Fruit fly (Drosophila melanogaster) whole organism, embryonic: ENCODE results near the gene CG32425.

ENCODE experiments used
- Abd-B ChIP-seq: fragments of 200-800 bp; sonication (Bioruptor generic); optimal IDR thresholded peaks from 2 replicates; lab custom pipeline; 2018; ENCODE audit warnings: missing biosample characterization, mild to moderate bottlenecking, missing genetic modification characterization, moderate library complexity
- Blimp-1 ChIP-seq: fragments of 200-800 bp; sonication (Bioruptor generic); optimal IDR thresholded peaks from 3 replicates; lab custom pipeline; 2018; ENCODE audit warnings: missing biosample characterization, missing genetic modification characterization, mild to moderate bottlenecking, moderate library complexity, missing genetic modification reagents
- BtbVII ChIP-seq: fragments of 200-800 bp; sonication (Bioruptor generic); optimal IDR thresholded peaks from 3 replicates; lab custom pipeline; 2017; ENCODE audit warnings: missing biosample characterization, mild to moderate bottlenecking, missing genetic modification characterization
- CG1233 ChIP-seq: fragments of 200-800 bp; sonication (Bioruptor generic); optimal IDR thresholded peaks from 4 replicates; lab custom pipeline; 2018; ENCODE audit warnings: missing biosample characterization, mild to moderate bottlenecking, missing genetic modification characterization
- CG12769 ChIP-seq: fragments of 200-800 bp; sonication (Bioruptor generic); optimal IDR thresholded peaks from 2 replicates; lab custom pipeline; 2019; ENCODE audit warnings: missing biosample characterization, mild to moderate bottlenecking, missing genetic modification characterization, moderate library complexity
- CG13296 ChIP-seq: fragments of 200-800 bp; sonication (Bioruptor generic); optimal IDR thresholded peaks from 3 replicates; lab custom pipeline; 2018; ENCODE audit warnings: missing biosample characterization, mild to moderate bottlenecking, missing genetic modification characterization
- CG14441 ChIP-seq: fragments of 200-800 bp; sonication (Bioruptor generic); IDR thresholded peaks from 2 replicates; pipeline ENCODE4 v1.3.6; 2022; ENCODE audit warnings: missing biosample characterization, missing genetic modification characterization
- CG15601 ChIP-seq: fragments of 200-800 bp; sonication (Bioruptor generic); optimal IDR thresholded peaks from 3 replicates; lab custom pipeline; 2019; ENCODE audit warnings: missing biosample characterization, mild to moderate bottlenecking, missing genetic modification characterization, moderate library complexity
- CG17568 ChIP-seq: fragments of 200-800 bp; sonication (Bioruptor generic); optimal IDR thresholded peaks from 2 replicates; lab custom pipeline; 2018; ENCODE audit warnings: missing biosample characterization, mild to moderate bottlenecking, missing genetic modification characterization, moderate library complexity
- CG17802 ChIP-seq: fragments of 200-800 bp; sonication (Bioruptor generic); optimal IDR thresholded peaks from 2 replicates; lab custom pipeline; 2018; ENCODE audit warnings: missing biosample characterization, mild to moderate bottlenecking, missing genetic modification characterization, moderate library complexity
- CG2199 ChIP-seq: fragments of 200-800 bp; sonication (Bioruptor generic); IDR thresholded peaks from 3 replicates; pipeline ENCODE4 v1.3.6; 2022; ENCODE audit warnings: missing biosample characterization, missing genetic modification characterization
- CG2678 ChIP-seq: fragments of 200-800 bp; sonication (Bioruptor generic); optimal IDR thresholded peaks from 3 replicates; lab custom pipeline; 2019; ENCODE audit warnings: missing biosample characterization, mild to moderate bottlenecking, missing genetic modification characterization, moderate library complexity
- CG2889 ChIP-seq: fragments of 200-800 bp; sonication (Bioruptor generic); IDR thresholded peaks from 3 replicates; pipeline ENCODE4 v1.3.6; 2022; ENCODE audit warnings: missing biosample characterization, missing genetic modification characterization
- CG3281 ChIP-seq: fragments of 200-800 bp; sonication (Bioruptor generic); optimal IDR thresholded peaks from 3 replicates; lab custom pipeline; 2017; ENCODE audit warnings: missing biosample characterization, mild to moderate bottlenecking, missing genetic modification characterization
- CG33213 ChIP-seq: fragments of 200-800 bp; sonication (Bioruptor generic); optimal IDR thresholded peaks from 3 replicates; lab custom pipeline; 2016; ENCODE audit warnings: missing biosample characterization, missing genetic modification characterization
- CG3847 ChIP-seq: fragments of 200-800 bp; sonication (Bioruptor generic); IDR thresholded peaks from 2 replicates; pipeline ENCODE4 v1.3.6; 2022; ENCODE audit warnings: missing biosample characterization, missing genetic modification characterization
- CG3995 ChIP-seq: fragments of 200-800 bp; sonication (Bioruptor generic); optimal IDR thresholded peaks from 3 replicates; lab custom pipeline; 2016; ENCODE audit warnings: missing biosample characterization, missing genetic modification characterization
- CG4707 ChIP-seq: fragments of 200-800 bp; sonication (Bioruptor generic); optimal IDR thresholded peaks from 2 replicates; lab custom pipeline; 2018; ENCODE audit warnings: missing biosample characterization, mild to moderate bottlenecking, missing genetic modification characterization, moderate library complexity
- CG6683 ChIP-seq: fragments of 200-800 bp; sonication (Bioruptor generic); optimal IDR thresholded peaks from 2 replicates; lab custom pipeline; 2017; ENCODE audit warnings: missing biosample characterization, mild to moderate bottlenecking, missing genetic modification characterization, missing genetic modification reagents
- CG7928 ChIP-seq: fragments of 200-800 bp; sonication (Bioruptor generic); optimal IDR thresholded peaks from 2 replicates; lab custom pipeline; 2017; ENCODE audit warnings: missing biosample characterization, mild to moderate bottlenecking, missing genetic modification characterization
- CG8290 ChIP-seq, 3 experiments: fragments of 200-800 bp; sonication (Bioruptor generic); optimal IDR thresholded peaks; 2 replicates each; lab custom pipeline; 2016 to 2019; ENCODE audit warnings: missing biosample characterization in 3 of 3, missing genetic modification characterization in 3 of 3, mild to moderate bottlenecking in 2 of 3, moderate library complexity in 1 of 3
- CG8388 ChIP-seq: fragments of 200-800 bp; sonication (Bioruptor generic); optimal IDR thresholded peaks from 2 replicates; lab custom pipeline; 2019; ENCODE audit warnings: missing biosample characterization, mild to moderate bottlenecking, missing genetic modification characterization, moderate library complexity
- CG8478 ChIP-seq: fragments of >200 bp; optimal IDR thresholded peaks from 2 replicates; lab custom pipeline; 2018
- CG9609 ChIP-seq: fragments of 200-800 bp; sonication (Bioruptor generic); optimal IDR thresholded peaks from 3 replicates; lab custom pipeline; 2016; ENCODE audit warnings: missing biosample characterization, missing genetic modification characterization
- CTCF ChIP-seq: fragments of 200-800 bp; sonication (Bioruptor generic); optimal IDR thresholded peaks from 2 replicates; lab custom pipeline; 2017; ENCODE audit warnings: missing biosample characterization, mild to moderate bottlenecking, missing genetic modification characterization, moderate library complexity
- CoRest ChIP-seq: fragments of 200-800 bp; sonication (Bioruptor generic); optimal IDR thresholded peaks from 3 replicates; lab custom pipeline; 2018; ENCODE audit warnings: missing biosample characterization, mild to moderate bottlenecking, missing genetic modification characterization, moderate library complexity
- Dip2 ChIP-seq: fragments of 200-800 bp; sonication (Bioruptor generic); IDR thresholded peaks from 2 replicates; pipeline ENCODE4 v1.3.6; 2022; ENCODE audit warnings: missing biosample characterization, missing genetic modification characterization
- Fer2 ChIP-seq: fragments of 200-800 bp; sonication (Bioruptor generic); optimal IDR thresholded peaks from 2 replicates; lab custom pipeline; 2018; ENCODE audit warnings: missing biosample characterization, mild to moderate bottlenecking, missing genetic modification characterization, moderate library complexity
- Gug ChIP-seq: fragments of 200-800 bp; sonication (Bioruptor generic); IDR thresholded peaks from 4 replicates; pipeline ENCODE4 v1.3.6; 2022; ENCODE audit warnings: missing biosample characterization, missing genetic modification characterization
- Max ChIP-seq: fragments of 200-800 bp; sonication (Bioruptor generic); optimal IDR thresholded peaks from 2 replicates; lab custom pipeline; 2016; ENCODE audit warnings: missing biosample characterization, mild to moderate bottlenecking, missing genetic modification characterization
- Mrtf ChIP-seq: fragments of 200-800 bp; sonication (Bioruptor generic); IDR thresholded peaks from 3 replicates; pipeline ENCODE4 v1.3.6; 2022; ENCODE audit warnings: missing biosample characterization, missing genetic modification characterization
- ara ChIP-seq: fragments of 200-800 bp; sonication (Bioruptor generic); IDR thresholded peaks from 2 replicates; pipeline ENCODE4 v1.3.6; 2022; ENCODE audit warnings: missing biosample characterization, missing genetic modification characterization
- bigmax ChIP-seq: fragments of 200-800 bp; sonication (Bioruptor generic); optimal IDR thresholded peaks from 2 replicates; lab custom pipeline; 2018; ENCODE audit warnings: missing biosample characterization, mild to moderate bottlenecking, missing genetic modification characterization
- dysf ChIP-seq: fragments of 200-800 bp; sonication (Bioruptor generic); IDR thresholded peaks from 3 replicates; pipeline ENCODE4 v1.3.6; 2022; ENCODE audit warnings: missing biosample characterization, missing genetic modification characterization
- ewg ChIP-seq: fragments of 200-800 bp; sonication (Bioruptor generic); optimal IDR thresholded peaks from 3 replicates; lab custom pipeline; 2017; ENCODE audit warnings: mild to moderate bottlenecking, missing biosample characterization, missing genetic modification reagents, missing genetic modification characterization
- kah ChIP-seq: fragments of 200-800 bp; sonication (Bioruptor generic); optimal IDR thresholded peaks from 2 replicates; lab custom pipeline; 2018; ENCODE audit warnings: missing biosample characterization, mild to moderate bottlenecking, missing genetic modification characterization
- lab ChIP-seq: fragments of 200-800 bp; sonication (Bioruptor generic); optimal IDR thresholded peaks from 3 replicates; lab custom pipeline; 2017; ENCODE audit warnings: missing biosample characterization, missing genetic modification characterization, mild to moderate bottlenecking, moderate library complexity, missing genetic modification reagents
- lmd ChIP-seq: fragments of 200-800 bp; sonication (Bioruptor generic); IDR thresholded peaks from 2 replicates; pipeline ENCODE4 v1.3.6; 2022; ENCODE audit warnings: missing biosample characterization, missing genetic modification characterization
- nerfin-2 ChIP-seq: fragments of 200-800 bp; sonication (Bioruptor generic); IDR thresholded peaks from 2 replicates; pipeline ENCODE4 v1.3.6; 2022; ENCODE audit warnings: missing biosample characterization, missing genetic modification characterization; ENCODE audit not compliant: partially characterized antibody
- nom ChIP-seq: fragments of 200-800 bp; sonication (Bioruptor generic); optimal IDR thresholded peaks from 2 replicates; lab custom pipeline; 2017; ENCODE audit warnings: missing biosample characterization, missing genetic modification characterization, mild to moderate bottlenecking, moderate library complexity, missing genetic modification reagents
- oc ChIP-seq: fragments of 200-800 bp; sonication (Bioruptor generic); optimal IDR thresholded peaks from 2 replicates; lab custom pipeline; 2018; ENCODE audit warnings: missing biosample characterization, mild to moderate bottlenecking, missing genetic modification characterization, moderate library complexity
- phol ChIP-seq: fragments of 200-800 bp; sonication (Bioruptor generic); optimal IDR thresholded peaks from 3 replicates; lab custom pipeline; 2018; ENCODE audit warnings: missing biosample characterization, mild to moderate bottlenecking, missing genetic modification characterization, moderate library complexity
- salm ChIP-seq: fragments of 200-800 bp; sonication (Bioruptor generic); optimal IDR thresholded peaks from 2 replicates; lab custom pipeline; 2018; ENCODE audit warnings: missing biosample characterization, mild to moderate bottlenecking, missing genetic modification characterization
- sc ChIP-seq, 3 experiments: fragments of >200 bp in 2 of 3; fragments of 200-800 bp in 1 of 3; sonication (Bioruptor generic) in 1 of 3; optimal IDR thresholded peaks; 2 replicates in 2 of 3; 3 replicates in 1 of 3; lab custom pipeline; 2017; ENCODE audit warnings: mild to moderate bottlenecking in 1 of 3, missing biosample characterization in 1 of 3, missing genetic modification characterization in 1 of 3, missing genetic modification reagents in 1 of 3
- sens ChIP-seq: fragments of 200-800 bp; sonication (Bioruptor generic); peaks from one replicate; lab custom pipeline; 2016; ENCODE audit warnings: missing biosample characterization, missing genetic modification characterization
- sisA ChIP-seq: fragments of 200-800 bp; sonication (Bioruptor generic); IDR thresholded peaks from 2 replicates; pipeline ENCODE4 v1.3.6; 2022; ENCODE audit warnings: missing biosample characterization, missing genetic modification characterization
- sr ChIP-seq: fragments of 200-800 bp; sonication (Bioruptor generic); IDR thresholded peaks from 3 replicates; pipeline ENCODE4 v1.3.6; 2022; ENCODE audit warnings: missing biosample characterization, missing genetic modification characterization
- tin ChIP-seq: fragments of 200-800 bp; sonication (Bioruptor generic); optimal IDR thresholded peaks from 3 replicates; lab custom pipeline; 2016; ENCODE audit warnings: missing biosample characterization, missing genetic modification characterization

Gene CG32425

DNA sequence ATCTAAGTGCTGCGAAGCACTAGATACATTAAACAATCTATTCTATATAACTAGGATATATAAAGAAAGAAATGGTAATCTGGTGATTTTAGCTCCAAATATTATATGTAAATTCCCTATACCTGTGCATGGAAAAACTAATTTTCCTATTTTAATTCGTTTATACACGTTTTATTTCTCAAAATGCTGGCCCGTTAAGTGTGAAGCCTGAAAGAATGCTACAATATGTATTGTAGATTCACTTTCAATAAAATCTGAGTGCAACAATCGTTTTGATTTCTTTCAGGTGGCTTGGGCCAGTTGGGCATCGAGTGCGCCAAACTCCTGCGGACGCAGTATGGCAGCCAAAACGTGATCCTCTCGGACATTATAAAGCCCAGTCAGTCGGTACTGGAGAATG is 29.7 kb upstream of the CG32425 start:
- TF ChIP-seq CTCF (GFP tag; lab: Kevin White, UChicago) = peak; percentile 3
- no peak for TF ChIP-seq CG17802 (tag; lab: Kevin White, UChicago)
- TF ChIP-seq nom (GFP tag; lab: Kevin White, UChicago) = no peak
- TF ChIP-seq CG15601 = peak; percentile 72
- peak; percentile 51 for TF ChIP-seq Blimp-1 (GFP tag; lab: Kevin White, UChicago)
- TF ChIP-seq CG2199 (GFP tag; lab: Robert Waterston, UW) = 0 out of 3 replicates have a peak, but pooled peaks have one; percentile 53
- no peak for TF ChIP-seq dysf (GFP tag; lab: Robert Waterston, UW)

DNA sequence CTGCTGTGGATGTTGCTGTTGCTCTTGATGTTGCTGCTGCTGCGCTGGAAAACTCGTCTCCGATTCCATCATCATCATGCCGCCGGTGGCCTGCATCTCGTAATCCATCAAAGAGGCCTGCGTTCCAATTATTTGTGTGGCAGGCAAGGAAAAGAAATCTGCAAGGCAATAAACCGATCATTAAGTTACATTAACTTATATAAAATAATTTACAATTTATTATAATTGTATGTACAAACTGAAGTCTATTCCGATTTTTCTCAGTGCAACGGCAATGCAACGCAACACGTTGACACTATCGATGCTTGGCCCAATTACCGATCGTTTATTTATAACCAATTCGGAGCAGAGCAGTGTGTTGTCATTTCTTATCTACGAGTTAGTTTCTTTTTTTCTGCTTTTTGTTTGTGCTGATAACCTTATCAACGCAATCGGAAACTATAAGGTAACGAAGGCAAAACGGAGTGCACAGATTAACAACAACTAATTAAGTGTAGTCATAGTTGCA is 26.1 kb upstream of the CG32425 start:
- TF ChIP-seq Mrtf (GFP tag; lab: Robert Waterston, UW) (peak; percentile 60; the same call in 1 of the 3 replicates), Max (GFP tag; lab: Kevin White, UChicago) (peak; percentile 55), lmd (peak; percentile 45), phol (peak; percentile 63), CG3995 (GFP tag; lab: Kevin White, UChicago) (no peak), sr (GFP tag; lab: Robert Waterston, UW) (peak; percentile 62; the same call in 2 of the 3 replicates), tin (peak; percentile 48), sc (optimal IDR thresholded peaks at IDR 0.05; lab: Kevin White, UChicago) (no peak), sc (GFP tag; optimal IDR thresholded peaks at IDR 0.05; lab: Kevin White, UChicago) (peak; percentile 14), CG6683 (GFP tag; lab: Kevin White, UChicago) (no peak), BtbVII (GFP tag; lab: Kevin White, UChicago) (peak; percentile 58), ewg (GFP tag; lab: Kevin White, UChicago) (peak; percentile 10), ara (peak; percentile 51; the same call in 1 of the 2 replicates), CG12769 (peak; percentile 43), CG2678 (tag; lab: Kevin White, UChicago) (peak; percentile 38), Dip2 (GFP tag; lab: Robert Waterston, UW) (no peak), CG14441 (GFP tag; lab: Robert Waterston, UW) (peak; percentile 68), CG8290 (GFP tag; optimal IDR thresholded peaks at IDR 0.05; lab: Kevin White, UChicago) (no peak), CG8290 (tag; optimal IDR thresholded peaks at IDR 0.05; lab: Kevin White, UChicago) (peak in 1 of 2 experiments; percentile 34), CG8478 (lab: Kevin White, UChicago) (no peak), lab (peak; percentile 76), CG17568 (GFP tag; lab: Kevin White, UChicago) (peak; percentile 34), salm (tag; lab: Kevin White, UChicago) (peak; percentile 32), Gug (GFP tag; lab: Robert Waterston, UW) (no peak), CG8388 (GFP tag; lab: Kevin White, UChicago) (peak; percentile 42), CG33213 (no peak), CG1233 (peak; percentile 19), CG2889 (GFP tag; lab: Robert Waterston, UW) (peak; percentile 43; the same call in 1 of the 3 replicates), CG13296 (GFP tag; lab: Kevin White, UChicago) (peak; percentile 32), sisA (peak; percentile 44; the same call in 1 of the 2 replicates), nerfin-2 (no peak), sens (GFP tag; lab: Kevin White, UChicago) (peak; percentile 26), CG3281 (GFP tag; lab: Kevin White, UChicago) (peak; percentile 33), CG7928 (GFP tag; lab: Kevin White, UChicago) (no peak), CG9609 (GFP tag; lab: Kevin White, UChicago) (no peak), oc (tag; lab: Kevin White, UChicago) (peak; percentile 14), Fer2 (no peak), Abd-B (GFP tag; lab: Kevin White, UChicago) (no peak), kah (GFP tag; lab: Kevin White, UChicago) (peak; percentile 65), CoRest (peak; percentile 0), CG4707 (GFP tag; lab: Kevin White, UChicago) (peak; percentile 53), CG3847 (GFP tag; lab: Robert Waterston, UW) (0 out of 2 replicates have a peak, but pooled peaks have one; percentile 10), bigmax (GFP tag; lab: Kevin White, UChicago) (no peak)
